Worm (Caenorhabditis elegans) whole organism, L3 larva: Measurements from ENCODE around the gene rga-5.

Source experiments
- R02D3.7 ChIP-seq: fragments of 150-350 bp; optimal IDR thresholded peaks from 2 replicates; lab custom pipeline; 2014; ENCODE audit warnings: missing biosample characterization, missing genetic modification characterization
- ZK546.5 ChIP-seq: sonication (generic microtip); optimal IDR thresholded peaks from 2 replicates; lab custom pipeline; 2017; ENCODE audit warnings: missing biosample characterization, missing genetic modification characterization
- ama-1 ChIP-seq: fragments of 150-350 bp; optimal IDR thresholded peaks from 2 replicates; lab custom pipeline; 2018
- ceh-16 ChIP-seq: sonication (generic microtip); optimal IDR thresholded peaks from 2 replicates; lab custom pipeline; 2017; ENCODE audit warnings: missing biosample characterization, missing genetic modification characterization
- ceh-28 ChIP-seq: fragments of 150-350 bp; optimal IDR thresholded peaks from 2 replicates; lab custom pipeline; 2014; ENCODE audit warnings: missing biosample characterization, missing genetic modification reagents, missing genetic modification characterization
- ceh-82 ChIP-seq: fragments of 150-350 bp; optimal IDR thresholded peaks from 2 replicates; lab custom pipeline; 2014; ENCODE audit warnings: missing biosample characterization, missing genetic modification characterization
- egl-27 ChIP-seq: sonication (generic microtip); optimal IDR thresholded peaks from 4 replicates; lab custom pipeline; 2017; ENCODE audit warnings: missing biosample characterization, missing genetic modification reagents, missing genetic modification characterization
- egl-5 ChIP-seq: fragments of 150-350 bp; optimal IDR thresholded peaks from 2 replicates; lab custom pipeline; 2017; ENCODE audit warnings: missing biosample characterization, missing genetic modification reagents, missing genetic modification characterization, inconsistent platforms
- elt-1 ChIP-seq: fragments of 150-350 bp; optimal IDR thresholded peaks from 2 replicates; lab custom pipeline; 2014; ENCODE audit warnings: missing biosample characterization, missing genetic modification characterization
- elt-2 ChIP-seq: sonication (generic microtip); optimal IDR thresholded peaks from 2 replicates; lab custom pipeline; 2016; ENCODE audit warnings: missing genetic modification reagents, mild to moderate bottlenecking, missing genetic modification characterization, missing compliant biosample characterization
- elt-3 ChIP-seq, 3 experiments: fragments of 150-350 bp in 1 of 3; sonication (generic microtip) in 2 of 3; optimal IDR thresholded peaks; 2 replicates in 2 of 3; 4 replicates in 1 of 3; lab custom pipeline; 2014 to 2017; ENCODE audit warnings: missing biosample characterization in 3 of 3, missing genetic modification characterization in 3 of 3
- eor-1 ChIP-seq, 2 experiments: fragments of 150-350 bp; optimal IDR thresholded peaks; 2 replicates each; lab custom pipeline; 2014 to 2018; ENCODE audit warnings: missing biosample characterization in 2 of 2, missing genetic modification characterization in 2 of 2
- fos-1 ChIP-seq: fragments of 150-350 bp; optimal IDR thresholded peaks from 2 replicates; lab custom pipeline; 2014; ENCODE audit warnings: missing biosample characterization, missing genetic modification characterization
- hmg-11 ChIP-seq: sonication (generic microtip); optimal IDR thresholded peaks from 2 replicates; lab custom pipeline; 2016; ENCODE audit warnings: missing genetic modification characterization, missing compliant biosample characterization
- jun-1 ChIP-seq: fragments of 150-350 bp; optimal IDR thresholded peaks from 2 replicates; lab custom pipeline; 2014; ENCODE audit warnings: missing biosample characterization, missing genetic modification reagents, missing genetic modification characterization
- lin-15B ChIP-seq: fragments of 150-350 bp; optimal IDR thresholded peaks from 2 replicates; lab custom pipeline; 2014; ENCODE audit warnings: missing biosample characterization, missing genetic modification characterization
- lin-39 ChIP-seq: fragments of 150-350 bp; optimal IDR thresholded peaks from 2 replicates; lab custom pipeline; 2018; ENCODE audit warnings: missing biosample characterization, missing genetic modification reagents, missing genetic modification characterization
- lsy-12 ChIP-seq: sonication (generic microtip); optimal IDR thresholded peaks from 2 replicates; lab custom pipeline; 2016; ENCODE audit warnings: mild to moderate bottlenecking, missing genetic modification characterization, missing compliant biosample characterization
- nfya-1 ChIP-seq: sonication (generic microtip); optimal IDR thresholded peaks from 2 replicates; lab custom pipeline; 2017; ENCODE audit warnings: missing genetic modification characterization, mild to moderate bottlenecking, missing compliant biosample characterization, antibody characterized with exemption, moderate library complexity; ENCODE audit not compliant: insufficient read depth
- nhr-12 ChIP-seq: fragments of 150-350 bp; optimal IDR thresholded peaks from 2 replicates; lab custom pipeline; 2014; ENCODE audit warnings: missing biosample characterization, missing genetic modification characterization
- nhr-23 ChIP-seq: fragments of 150-350 bp; optimal IDR thresholded peaks from 2 replicates; lab custom pipeline; 2014; ENCODE audit warnings: missing biosample characterization, missing genetic modification reagents, missing genetic modification characterization
- nhr-25 ChIP-seq: sonication (generic microtip); optimal IDR thresholded peaks from 2 replicates; lab custom pipeline; 2017; ENCODE audit warnings: missing biosample characterization, missing genetic modification characterization
- nhr-28 ChIP-seq: fragments of 150-350 bp; optimal IDR thresholded peaks from 2 replicates; lab custom pipeline; 2014; ENCODE audit warnings: missing biosample characterization, missing genetic modification characterization
- nhr-67 ChIP-seq: fragments of 150-350 bp; optimal IDR thresholded peaks from 2 replicates; lab custom pipeline; 2014; ENCODE audit warnings: missing biosample characterization, missing genetic modification characterization
- nhr-76 ChIP-seq: fragments of 150-350 bp; sonication (generic microtip); optimal IDR thresholded peaks from 5 replicates; lab custom pipeline; 2014; ENCODE audit warnings: missing biosample characterization, missing genetic modification characterization
- nhr-77 ChIP-seq: fragments of 150-350 bp; optimal IDR thresholded peaks from 2 replicates; lab custom pipeline; 2014; ENCODE audit warnings: missing biosample characterization, missing genetic modification characterization
- pha-4 ChIP-seq: fragments of 150-350 bp; optimal IDR thresholded peaks from 2 replicates; lab custom pipeline; 2014; ENCODE audit warnings: missing biosample characterization, missing genetic modification reagents, missing genetic modification characterization
- pqm-1 ChIP-seq: fragments of 150-350 bp; optimal IDR thresholded peaks from 2 replicates; lab custom pipeline; 2017; ENCODE audit warnings: missing biosample characterization, missing genetic modification characterization, inconsistent platforms
- sea-2 ChIP-seq: fragments of 150-350 bp; sonication (generic microtip); optimal IDR thresholded peaks from 4 replicates; lab custom pipeline; 2014; ENCODE audit warnings: missing biosample characterization, missing genetic modification reagents, missing genetic modification characterization
- skn-1 ChIP-seq: fragments of 150-350 bp; optimal IDR thresholded peaks from 2 replicates; lab custom pipeline; 2014; ENCODE audit warnings: missing biosample characterization, missing genetic modification characterization
- snpc-4 ChIP-seq: fragments of 150-350 bp; optimal IDR thresholded peaks from 2 replicates; lab custom pipeline; 2014; ENCODE audit warnings: missing biosample characterization, missing genetic modification characterization
- tbx-2 ChIP-seq: sonication (generic microtip); optimal IDR thresholded peaks from 2 replicates; lab custom pipeline; 2016; ENCODE audit warnings: mild to moderate bottlenecking, missing genetic modification characterization, missing compliant biosample characterization
- unc-39 ChIP-seq: sonication (generic microtip); optimal IDR thresholded peaks from 4 replicates; lab custom pipeline; 2017; ENCODE audit warnings: missing biosample characterization, missing genetic modification characterization
- zag-1 ChIP-seq: fragments of 150-350 bp; optimal IDR thresholded peaks from 2 replicates; lab custom pipeline; 2014; ENCODE audit warnings: missing biosample characterization, missing genetic modification characterization
- ztf-4 ChIP-seq: fragments of 150-350 bp; optimal IDR thresholded peaks from 2 replicates; lab custom pipeline; 2014; ENCODE audit warnings: missing biosample characterization, missing genetic modification characterization

rga-5 gene

DNA sequence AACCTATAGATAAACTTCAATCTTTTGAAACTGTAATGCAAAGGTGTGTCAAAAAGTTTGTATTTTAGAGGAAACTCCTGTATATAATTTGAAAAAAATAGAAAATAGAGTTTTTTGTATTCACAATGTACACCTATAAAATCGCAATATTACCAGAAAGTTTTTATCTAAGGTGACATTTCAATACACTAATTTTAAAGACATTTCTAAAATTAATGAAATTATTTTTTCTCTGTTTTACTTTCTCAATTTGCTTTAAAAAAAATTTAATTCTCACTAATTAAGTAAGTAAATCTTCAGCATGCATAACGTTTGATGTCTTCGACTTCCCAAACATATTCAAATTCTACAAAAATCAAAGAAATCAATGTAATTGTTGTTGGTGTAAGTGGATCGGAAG lies at the start of gene rga-5:
TSS of gene rga-5 (plus strand) at position 301 of the 400 bp plus-strand sequence.
- TF ChIP-seq hmg-11 (tag; lab: Kevin White, UChicago) (no peak), pqm-1 (no peak), eor-1 (tag; optimal IDR thresholded peaks at IDR 0.05; lab: Kevin White, UChicago) (no peak), egl-27 (tag; lab: Kevin White, UChicago) (no peak), elt-3 (tag; optimal IDR thresholded peaks at IDR 0.05; lab: Kevin White, UChicago) (no peak)
- TF ChIP-seq, all 47 proteins: peak for 0

DNA sequence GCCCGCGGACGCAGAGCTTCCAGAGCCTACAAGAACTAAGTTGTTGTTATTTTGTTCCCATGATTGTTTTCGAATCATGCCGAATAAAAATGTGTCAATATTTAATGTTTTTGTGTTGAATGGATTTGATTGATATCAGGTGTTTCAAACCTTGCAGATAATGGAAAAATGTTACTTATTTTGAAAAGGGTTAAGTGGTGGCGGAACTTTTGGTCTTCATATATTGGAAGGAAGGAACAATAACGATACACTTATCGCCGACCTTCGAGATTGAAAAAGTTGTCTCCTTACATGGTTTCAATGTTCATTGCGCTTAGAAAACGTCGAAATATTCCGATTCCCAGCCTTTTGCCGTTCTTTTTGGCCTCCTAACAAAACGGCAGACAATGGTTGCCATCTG lies 49.0 kb upstream of the rga-5 start, which contains the start of gene gly-10:
TSS of gene gly-10 (plus strand) at position 387 of the 400 bp plus-strand sequence.
- TF ChIP-seq nhr-77 (tag; lab: Kevin White, UChicago) (no peak), egl-5 (tag; lab: Kevin White, UChicago) (no peak), nhr-28 (tag; lab: Kevin White, UChicago) (no peak), lin-15B (tag; lab: Kevin White, UChicago) (no peak), snpc-4 (no peak), ceh-82 (tag; lab: Kevin White, UChicago) (no peak), lsy-12 (no peak), nhr-25 (tag; lab: Kevin White, UChicago) (no peak), pqm-1 (no peak), zag-1 (tag; lab: Kevin White, UChicago) (no peak), elt-1 (no peak), jun-1 (tag; lab: Kevin White, UChicago) (no peak), lin-39 (tag; lab: Kevin White, UChicago) (no peak)
- TF ChIP-seq, all 47 proteins: peak for 0

- TF ChIP-seq nhr-67 (no peak), zag-1 (tag; lab: Kevin White, UChicago) (no peak), fos-1 (tag; lab: Kevin White, UChicago) (no peak), nhr-25 (tag; lab: Kevin White, UChicago) (no peak), unc-39 (tag; lab: Kevin White, UChicago) (no peak), ceh-16 (tag; lab: Kevin White, UChicago) (no peak), skn-1 (no peak), ztf-4 (tag; lab: Kevin White, UChicago) (no peak), R02D3.7 (no peak), nhr-12 (tag; lab: Kevin White, UChicago) (no peak)
Observed at ce11 chrIV:13782319-13782718, 45.4 kb upstream of the rga-5 start.

DNA sequence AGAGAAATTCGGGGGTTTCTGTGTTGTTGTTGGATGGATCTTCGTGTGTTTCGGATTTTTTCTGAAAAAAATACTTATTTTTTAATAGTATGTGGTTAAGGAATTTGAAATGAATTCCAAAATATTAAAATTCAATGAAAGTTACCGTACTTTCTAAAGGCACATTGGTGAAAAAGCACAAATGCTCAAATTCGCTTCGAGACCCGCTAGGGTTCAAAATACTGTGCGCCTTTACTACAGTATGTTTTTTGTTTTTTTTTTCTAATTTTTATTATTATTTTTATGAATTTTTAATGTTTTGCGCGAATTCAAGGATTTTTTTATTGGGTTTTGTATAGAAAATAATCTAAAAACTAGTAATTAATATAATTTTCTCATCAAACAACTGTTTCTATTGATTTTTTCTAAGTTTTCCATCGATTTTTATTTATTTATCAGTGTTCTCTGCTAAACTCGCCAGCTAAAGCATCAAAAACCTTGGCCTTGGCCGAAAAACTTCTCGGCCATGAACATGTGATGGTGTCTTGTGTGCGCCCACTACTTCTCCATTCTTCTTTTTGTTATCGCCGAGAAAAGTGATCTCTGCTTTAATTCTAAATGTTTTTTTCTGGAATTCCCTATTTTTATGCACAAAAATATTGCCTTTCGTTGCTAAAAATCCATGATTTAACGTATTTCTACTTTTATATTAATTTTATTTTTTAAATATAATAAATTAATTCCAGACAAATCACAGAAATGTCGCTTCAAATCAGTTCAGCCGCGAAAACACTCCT lies 44.3 kb upstream of the rga-5 start, which contains the start of gene iscu-1:
TSS of gene iscu-1 (plus strand) at position 726 of the 776 bp plus-strand sequence.
- TF ChIP-seq lin-15B (tag; lab: Kevin White, UChicago) (peak; percentile 77), nfya-1 (tag; lab: Kevin White, UChicago) (peak; percentile 77), elt-1 (no peak), sea-2 (GFP tag; lab: Kevin White, UChicago) (no peak), elt-2 (tag; lab: Kevin White, UChicago) (peak; percentile 51), snpc-4 (no peak), skn-1 (no peak), ama-1 (lab: Kevin White, UChicago) (peak; percentile 30), nhr-25 (tag; lab: Kevin White, UChicago) (peak; percentile 20), hmg-11 (tag; lab: Kevin White, UChicago) (peak; percentile 30), ceh-28 (tag; lab: Kevin White, UChicago) (peak; percentile 45), pha-4 (peak; percentile 62), nhr-23 (tag; lab: Kevin White, UChicago) (peak; percentile 22)
- TF ChIP-seq, all 47 proteins: peak for 9

- no peak for TF ChIP-seq pqm-1
- TF ChIP-seq nhr-25 (tag; lab: Kevin White, UChicago), result peak; percentile 2
- no peak for TF ChIP-seq nhr-76 (tag; lab: Kevin White, UChicago)
- no peak for TF ChIP-seq tbx-2
- no peak for TF ChIP-seq ceh-16 (tag; lab: Kevin White, UChicago)
- TF ChIP-seq lin-39 (tag; lab: Kevin White, UChicago), result no peak
- peak; percentile 72 for TF ChIP-seq ama-1 (lab: Kevin White, UChicago)
- no peak for TF ChIP-seq ZK546.5
Observed at ce11 chrIV:13784774-13785173, 42.9 kb upstream of the rga-5 start.
